Fruit fly (Drosophila melanogaster): Measurements from ENCODE around the gene Polr2J.
A peak's percentile ranks its signal among the peaks of the same experiment; 100 is the strongest.

The Polr2J gene

dm6 chr2L:17375955-17376659, 34.1 kb downstream of the Polr2J start (continued):
- TF ChIP-seq CG32006 (GFP tag; optimal IDR thresholded peaks at IDR 0.05) (peak; percentile 47), CG6854 (GFP tag; optimal IDR thresholded peaks at IDR 0.05) (no peak), Hr4 (GFP tag; optimal IDR thresholded peaks at IDR 0.05) (no peak), fkh (GFP tag; optimal IDR thresholded peaks at IDR 0.05) (no peak), CG11902 (GFP tag; optimal IDR thresholded peaks at IDR 0.05) (no peak)

- TF ChIP-seq Sox14 (GFP tag; optimal IDR thresholded peaks at IDR 0.05) (peak; percentile 14), CG6163 (GFP tag; IDR thresholded peaks at IDR 0.05) (peak; percentile 53; the same call in 1 of the 3 replicates), acj6 (GFP tag; optimal IDR thresholded peaks at IDR 0.05) (peak; percentile 48), CG32006 (GFP tag; optimal IDR thresholded peaks at IDR 0.05) (no peak), CG8319 (GFP tag; optimal IDR thresholded peaks at IDR 0.05) (peak; percentile 8), esn (GFP tag; optimal IDR thresholded peaks at IDR 0.05) (no peak), fd85E (GFP tag; optimal IDR thresholded peaks at IDR 0.05) (no peak), pdm3 (GFP tag; optimal IDR thresholded peaks at IDR 0.05) (peak; percentile 55), CG3919 (GFP tag; optimal IDR thresholded peaks at IDR 0.05) (no peak), Eip75B (GFP tag; optimal IDR thresholded peaks at IDR 0.05) (peak; percentile 18), Smox (GFP tag; optimal IDR thresholded peaks at IDR 0.05) (peak; percentile 6), CG6854 (GFP tag; optimal IDR thresholded peaks at IDR 0.05) (no peak), CG8632 (GFP tag; optimal IDR thresholded peaks at IDR 0.05) (no peak), CG15336 (GFP tag; IDR thresholded peaks at IDR 0.05) (peak; percentile 51), OdsH (GFP tag; optimal IDR thresholded peaks at IDR 0.05) (peak; percentile 22), Blimp-1 (GFP tag; optimal IDR thresholded peaks at IDR 0.05) (no peak), Ets21C (GFP tag; optimal IDR thresholded peaks at IDR 0.05) (no peak), CG11294 (GFP tag; IDR thresholded peaks at IDR 0.05) (peak; percentile 32; the same call in 1 of the 2 replicates), CG3032 (tag; optimal IDR thresholded peaks at IDR 0.05) (peak; percentile 3), Hr4 (GFP tag; optimal IDR thresholded peaks at IDR 0.05) (peak; percentile 37), achi (GFP tag; optimal IDR thresholded peaks at IDR 0.05) (peak; percentile 15), Hr39 (GFP tag; optimal IDR thresholded peaks at IDR 0.05) (peak; percentile 13), CG16779 (tag; optimal IDR thresholded peaks at IDR 0.05) (no peak), topi (GFP tag; optimal IDR thresholded peaks at IDR 0.05) (peak; percentile 9), Eip78C (GFP tag) (peak; percentile 79), Met (GFP tag; optimal IDR thresholded peaks at IDR 0.05) (peak; percentile 26), svp (GFP tag) (peak; percentile 60), CG6276 (GFP tag; optimal IDR thresholded peaks at IDR 0.05) (no peak), CG6792 (GFP tag; optimal IDR thresholded peaks at IDR 0.05) (no peak)
These were observed 35.4 kb downstream of the Polr2J start for dm6 chr2L:17374832-17375231.

- no peak for TF ChIP-seq dsx (GFP tag; optimal IDR thresholded peaks at IDR 0.05; ENCODE audit: poor library complexity, severe bottlenecking)
- TF ChIP-seq CG3032 (tag; optimal IDR thresholded peaks at IDR 0.05): no peak
- no peak for TF ChIP-seq CG11902 (GFP tag; optimal IDR thresholded peaks at IDR 0.05)
- no peak for TF ChIP-seq acj6 (GFP tag; optimal IDR thresholded peaks at IDR 0.05)
- TF ChIP-seq CG10669 (GFP tag; optimal IDR thresholded peaks at IDR 0.05): no peak
- peak; percentile 36 for TF ChIP-seq Eip78C (GFP tag)
- TF ChIP-seq Lpt (GFP tag; optimal IDR thresholded peaks at IDR 0.05): no peak
These were observed 41.7 kb downstream of the Polr2J start for dm6 chr2L:17368503-17368902.

- TF ChIP-seq CG8632 (GFP tag; optimal IDR thresholded peaks at IDR 0.05) (no peak), lz (GFP tag; optimal IDR thresholded peaks at IDR 0.05) (no peak), CG6276 (GFP tag; optimal IDR thresholded peaks at IDR 0.05) (no peak), CG1621 (tag; optimal IDR thresholded peaks at IDR 0.05) (no peak), net (GFP tag; optimal IDR thresholded peaks at IDR 0.05) (no peak), Sox14 (GFP tag; optimal IDR thresholded peaks at IDR 0.05) (no peak), spab (GFP tag; optimal IDR thresholded peaks at IDR 0.05) (no peak), OdsH (GFP tag; optimal IDR thresholded peaks at IDR 0.05) (no peak), dsx (GFP tag; optimal IDR thresholded peaks at IDR 0.05; ENCODE audit: poor library complexity, severe bottlenecking) (no peak), CG32006 (GFP tag; optimal IDR thresholded peaks at IDR 0.05) (no peak), topi (GFP tag; optimal IDR thresholded peaks at IDR 0.05) (no peak), ss (GFP tag; optimal IDR thresholded peaks at IDR 0.05) (no peak)
These were observed 47.0 kb downstream of the Polr2J start, which contains the start of gene CG31804 for dm6 chr2L:17363196-17363595. Gene CG31804, plus strand, starts transcription at chr2L:17363496.

Data from whole organism, prepupa.